Worm (Caenorhabditis elegans): ENCODE measurements around the gene ZC239.17.

DNA sequence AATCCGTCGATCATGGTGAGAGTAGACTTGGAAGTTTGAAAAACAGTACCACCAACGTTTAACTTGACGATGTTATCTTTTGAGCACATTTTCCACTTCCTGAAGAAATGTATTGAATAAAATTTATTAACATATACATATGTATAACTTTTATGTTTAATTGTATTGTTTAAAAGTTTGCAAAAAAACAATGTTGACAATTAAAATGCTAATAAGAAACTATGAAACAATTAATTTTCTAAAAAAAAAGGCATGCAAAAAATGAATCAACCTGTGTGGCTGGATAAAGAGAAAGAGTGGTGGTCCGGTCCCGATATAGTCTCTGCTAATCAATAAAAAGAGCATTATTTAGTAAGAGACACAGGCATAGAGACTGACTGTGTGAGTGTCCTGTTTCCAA lies 9.0 kb upstream of the ZC239.17 start, which contains the start of gene C17F4.8:
- no peak for TF ChIP-seq ceh-9 (tag; optimal IDR thresholded peaks at IDR 0.05)
- TF ChIP-seq mdl-1 (tag; optimal IDR thresholded peaks at IDR 0.05) = no peak
- TF ChIP-seq snpc-4 (tag; optimal IDR thresholded peaks at IDR 0.05) = no peak
- no peak for TF ChIP-seq lin-15B (tag; optimal IDR thresholded peaks at IDR 0.05)
- no peak for TF ChIP-seq nhr-28 (tag; optimal IDR thresholded peaks at IDR 0.05)
- no peak for TF ChIP-seq tbx-2 (tag; optimal IDR thresholded peaks at IDR 0.05)
- TF ChIP-seq nhr-77 (tag; optimal IDR thresholded peaks at IDR 0.05) = no peak
- TF ChIP-seq pqm-1 (tag; optimal IDR thresholded peaks at IDR 0.05) = no peak
- TF ChIP-seq nhr-11 (tag; optimal IDR thresholded peaks at IDR 0.05) = no peak
